Worm (Caenorhabditis elegans) whole organism, late embryonic: ENCODE results near the gene F53B3.3.

Experiments
- Y22D7AL.16 ChIP-seq: sonication (generic microtip); optimal IDR thresholded peaks from 2 replicates; lab custom pipeline; 2016; ENCODE audit warnings: missing genetic modification characterization, missing compliant biosample characterization
- ceh-18 ChIP-seq: sonication (generic microtip); optimal IDR thresholded peaks from 2 replicates; lab custom pipeline; 2016; ENCODE audit warnings: missing genetic modification characterization, missing compliant biosample characterization
- ceh-19 ChIP-seq: fragments of 200-800 bp; sonication (Bioruptor generic); optimal IDR thresholded peaks from 2 replicates; lab custom pipeline; 2018; ENCODE audit warnings: mild to moderate bottlenecking, missing genetic modification characterization, missing compliant biosample characterization
- ceh-45 ChIP-seq: fragments of 200-800 bp; sonication (Bioruptor generic); IDR thresholded peaks from 2 replicates; pipeline ENCODE4 v1.3.6; 2022; ENCODE audit warnings: missing genetic modification reagents, missing genetic modification characterization, missing compliant biosample characterization
- dmd-4 ChIP-seq: sonication (generic microtip); optimal IDR thresholded peaks from 2 replicates; lab custom pipeline; 2016; ENCODE audit warnings: borderline replicate concordance, missing genetic modification characterization, missing compliant biosample characterization
- fkh-10 ChIP-seq: fragments of 150-350 bp; optimal IDR thresholded peaks from 2 replicates; lab custom pipeline; 2014; ENCODE audit warnings: missing biosample characterization, missing genetic modification reagents, missing genetic modification characterization
- lin-11 ChIP-seq: fragments of 200-800 bp; sonication (Bioruptor generic); optimal IDR thresholded peaks from 2 replicates; lab custom pipeline; 2018; ENCODE audit warnings: mild to moderate bottlenecking, missing genetic modification characterization, missing compliant biosample characterization
- nhr-232 ChIP-seq: sonication (generic microtip); optimal IDR thresholded peaks from 2 replicates; lab custom pipeline; 2016; ENCODE audit warnings: missing genetic modification characterization, missing compliant biosample characterization
- pha-4 ChIP-seq: fragments of 150-350 bp; optimal IDR thresholded peaks from 2 replicates; lab custom pipeline; 2018; ENCODE audit warnings: missing biosample characterization, missing genetic modification reagents, missing genetic modification characterization
- sox-2 ChIP-seq: fragments of 200-800 bp; sonication (Bioruptor generic); IDR thresholded peaks from 2 replicates; pipeline ENCODE4 v1.3.6; 2022; ENCODE audit warnings: missing genetic modification reagents, missing genetic modification characterization, missing compliant biosample characterization
- tbx-2 ChIP-seq: sonication (generic microtip); optimal IDR thresholded peaks from 2 replicates; lab custom pipeline; 2016; ENCODE audit warnings: missing genetic modification characterization, missing compliant biosample characterization
- tbx-7 ChIP-seq: sonication (generic microtip); optimal IDR thresholded peaks from 2 replicates; lab custom pipeline; 2016; ENCODE audit warnings: missing genotype, missing genetic modification characterization, missing compliant biosample characterization
- ztf-16 ChIP-seq: sonication (generic microtip); optimal IDR thresholded peaks from 2 replicates; lab custom pipeline; 2017; ENCODE audit warnings: missing genetic modification characterization, missing compliant biosample characterization

DNA sequence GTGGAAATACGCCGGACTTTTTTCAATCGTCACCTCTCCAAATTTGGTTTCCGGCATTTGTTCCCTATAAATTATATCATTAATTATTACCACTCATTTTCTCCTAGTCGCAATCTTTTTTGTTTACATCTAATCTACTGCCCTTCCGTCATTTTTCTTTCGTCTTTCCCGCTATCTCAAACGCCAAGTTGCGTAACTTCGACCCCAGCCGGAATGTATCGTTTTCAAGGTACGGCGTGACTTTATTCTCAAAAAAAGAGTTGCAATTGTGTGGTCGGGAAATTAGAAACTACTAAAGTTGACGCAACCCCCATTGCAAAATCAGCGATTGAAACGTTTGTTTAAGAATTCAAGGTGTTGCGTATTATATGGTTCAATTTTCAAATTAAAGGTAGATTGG, 48.6 kb upstream of the F53B3.3 start:
- TF ChIP-seq lin-11 (tag; lab: Kevin White, UChicago): no peak
- TF ChIP-seq ztf-16 (tag; lab: Kevin White, UChicago): no peak
- TF ChIP-seq Y22D7AL.16 (tag; lab: Kevin White, UChicago): no peak
- TF ChIP-seq sox-2: no peak
- no peak for TF ChIP-seq pha-4 (tag; lab: Kevin White, UChicago)
- no peak for TF ChIP-seq ceh-45
- TF ChIP-seq tbx-7: no peak
- no peak for TF ChIP-seq ceh-18 (tag; lab: Kevin White, UChicago)
- no peak for TF ChIP-seq dmd-4
- TF ChIP-seq tbx-2 (tag; lab: Kevin White, UChicago): no peak
- TF ChIP-seq nhr-232 (tag; lab: Kevin White, UChicago): no peak
- TF ChIP-seq ceh-19 (GFP tag; lab: Kevin White, UChicago): no peak
- no peak for TF ChIP-seq fkh-10
